Fruit fly (Drosophila melanogaster) whole organism, embryonic: ENCODE measurements around the gene mRpL12.
A peak's percentile ranks its signal among the peaks of the same experiment; 100 is the strongest.

Experiments
- Aef1 ChIP-seq: fragments of 200-800 bp; sonication (Bioruptor generic); IDR thresholded peaks from 3 replicates; pipeline ENCODE4 v1.3.6; 2022; ENCODE audit warnings: missing biosample characterization, missing genetic modification characterization
- BtbVII ChIP-seq: fragments of 200-800 bp; sonication (Bioruptor generic); optimal IDR thresholded peaks from 3 replicates; lab custom pipeline; 2017; ENCODE audit warnings: missing biosample characterization, mild to moderate bottlenecking, missing genetic modification characterization
- CG10209 ChIP-seq: fragments of 200-800 bp; sonication (Bioruptor generic); optimal IDR thresholded peaks from 3 replicates; lab custom pipeline; 2017; ENCODE audit warnings: missing biosample characterization, mild to moderate bottlenecking, missing genetic modification characterization, missing genetic modification reagents
- CG10267 ChIP-seq: fragments of 200-800 bp; sonication (Bioruptor generic); optimal IDR thresholded peaks from 2 replicates; lab custom pipeline; 2018; ENCODE audit warnings: missing biosample characterization, mild to moderate bottlenecking, missing genetic modification characterization, moderate library complexity
- CG10321 ChIP-seq: fragments of 200-800 bp; sonication (Bioruptor generic); IDR thresholded peaks from 2 replicates; pipeline ENCODE4 v1.3.6; 2022; ENCODE audit warnings: missing biosample characterization, missing genetic modification characterization
- CG12104 ChIP-seq: fragments of 200-800 bp; sonication (Bioruptor generic); optimal IDR thresholded peaks from 3 replicates; lab custom pipeline; 2016; ENCODE audit warnings: missing biosample characterization, missing genetic modification characterization
- CG14965 ChIP-seq: fragments of 200-800 bp; sonication (Bioruptor generic); optimal IDR thresholded peaks from 2 replicates; lab custom pipeline; 2016; ENCODE audit warnings: missing biosample characterization, missing genetic modification characterization, borderline replicate concordance
- CG15269 ChIP-seq: fragments of 200-800 bp; sonication (Bioruptor generic); optimal IDR thresholded peaks from 2 replicates; lab custom pipeline; 2018; ENCODE audit warnings: missing biosample characterization, mild to moderate bottlenecking, missing genetic modification characterization, moderate library complexity
- CG17359 ChIP-seq: fragments of 200-800 bp; sonication (Bioruptor generic); optimal IDR thresholded peaks from 3 replicates; lab custom pipeline; 2018; ENCODE audit warnings: missing biosample characterization, mild to moderate bottlenecking, missing genetic modification characterization, moderate library complexity
- CG17385 ChIP-seq: fragments of 200-800 bp; sonication (Bioruptor generic); optimal IDR thresholded peaks from 3 replicates; lab custom pipeline; 2018; ENCODE audit warnings: missing biosample characterization, mild to moderate bottlenecking, missing genetic modification characterization
- CG17568 ChIP-seq: fragments of 200-800 bp; sonication (Bioruptor generic); optimal IDR thresholded peaks from 2 replicates; lab custom pipeline; 2018; ENCODE audit warnings: missing biosample characterization, mild to moderate bottlenecking, missing genetic modification characterization, moderate library complexity
- CG18599 ChIP-seq: fragments of 200-800 bp; sonication (Bioruptor generic); optimal IDR thresholded peaks from 3 replicates; lab custom pipeline; 2017; ENCODE audit warnings: missing biosample characterization, missing genetic modification characterization, mild to moderate bottlenecking, moderate library complexity, missing genetic modification reagents
- CG2116 ChIP-seq: fragments of 200-800 bp; sonication (Bioruptor generic); optimal IDR thresholded peaks from 3 replicates; lab custom pipeline; 2018; ENCODE audit warnings: missing biosample characterization, mild to moderate bottlenecking, missing genetic modification characterization
- CG6791 ChIP-seq: fragments of 200-800 bp; sonication (Bioruptor generic); IDR thresholded peaks from 3 replicates; pipeline ENCODE4 v1.3.6; 2022; ENCODE audit warnings: missing biosample characterization, missing genetic modification characterization; ENCODE audit not compliant: partially characterized antibody
- CG7271 ChIP-seq: fragments of 200-800 bp; sonication (Bioruptor generic); optimal IDR thresholded peaks from 2 replicates; lab custom pipeline; 2018; ENCODE audit warnings: missing biosample characterization, mild to moderate bottlenecking, missing genetic modification characterization, moderate library complexity
- CG8089 ChIP-seq: fragments of 200-800 bp; sonication (Bioruptor generic); optimal IDR thresholded peaks from 3 replicates; lab custom pipeline; 2016; ENCODE audit warnings: missing biosample characterization, missing genetic modification characterization
- CG9817 ChIP-seq: fragments of 200-800 bp; sonication (Bioruptor generic); optimal IDR thresholded peaks from 2 replicates; lab custom pipeline; 2018; ENCODE audit warnings: missing biosample characterization, mild to moderate bottlenecking, missing genetic modification characterization, moderate library complexity
- E2f2 ChIP-seq: fragments of 200-800 bp; sonication (Bioruptor generic); IDR thresholded peaks from 2 replicates; pipeline ENCODE4 v1.3.6; 2022; ENCODE audit warnings: missing biosample characterization, missing genetic modification characterization
- Elba2 ChIP-seq: fragments of 200-800 bp; sonication (Bioruptor generic); optimal IDR thresholded peaks from 3 replicates; lab custom pipeline; 2016; ENCODE audit warnings: missing biosample characterization, missing genetic modification characterization
- Ets97D ChIP-seq: fragments of 200-800 bp; sonication (Bioruptor generic); optimal IDR thresholded peaks from 3 replicates; lab custom pipeline; 2016; ENCODE audit warnings: missing biosample characterization, missing genetic modification characterization
- GATAe ChIP-seq: fragments of 200-800 bp; sonication (Bioruptor generic); conservative IDR thresholded peaks from 2 replicates; pipeline ENCODE4 v1.3.6; 2022; ENCODE audit warnings: missing biosample characterization, missing genetic modification characterization
- Hey ChIP-seq: fragments of 200-800 bp; sonication (Bioruptor generic); optimal IDR thresholded peaks from 3 replicates; lab custom pipeline; 2018; ENCODE audit warnings: missing biosample characterization, mild to moderate bottlenecking, missing genetic modification characterization
- Hsf ChIP-seq: fragments of 200-800 bp; sonication (Bioruptor generic); optimal IDR thresholded peaks from 3 replicates; lab custom pipeline; 2016; ENCODE audit warnings: missing biosample characterization, missing genetic modification characterization
- Opbp ChIP-seq: fragments of 200-800 bp; sonication (Bioruptor generic); IDR thresholded peaks from 3 replicates; pipeline ENCODE4 v1.3.6; 2022; ENCODE audit warnings: missing biosample characterization, missing genetic modification characterization; ENCODE audit not compliant: partially characterized antibody
- PHDP ChIP-seq: fragments of 200-800 bp; sonication (Bioruptor generic); optimal IDR thresholded peaks from 3 replicates; lab custom pipeline; 2018; ENCODE audit warnings: missing biosample characterization, mild to moderate bottlenecking, missing genetic modification characterization, moderate library complexity
- Vsx1 ChIP-seq: fragments of 200-800 bp; sonication (Bioruptor generic); optimal IDR thresholded peaks from 2 replicates; lab custom pipeline; 2017; ENCODE audit warnings: missing biosample characterization, mild to moderate bottlenecking, missing genetic modification characterization, missing genetic modification reagents
- ase ChIP-seq: fragments of 200-800 bp; sonication (Bioruptor generic); IDR thresholded peaks from 3 replicates; pipeline ENCODE4 v1.3.6; 2022; ENCODE audit warnings: missing biosample characterization, missing genetic modification characterization
- exex ChIP-seq: fragments of 200-800 bp; sonication (Bioruptor generic); optimal IDR thresholded peaks from 4 replicates; lab custom pipeline; 2018; ENCODE audit warnings: missing biosample characterization, mild to moderate bottlenecking, missing genetic modification characterization, moderate library complexity
- gem ChIP-seq: fragments of 200-800 bp; sonication (Bioruptor generic); optimal IDR thresholded peaks from 2 replicates; lab custom pipeline; 2019; ENCODE audit warnings: missing biosample characterization, mild to moderate bottlenecking, missing genetic modification characterization, moderate library complexity
- gro ChIP-seq: fragments of 200-800 bp; sonication (Bioruptor generic); optimal IDR thresholded peaks from 2 replicates; lab custom pipeline; 2016; ENCODE audit warnings: missing biosample characterization, missing genetic modification characterization
- kni ChIP-seq: fragments of 200-800 bp; sonication (Bioruptor generic); optimal IDR thresholded peaks from 3 replicates; lab custom pipeline; 2017; ENCODE audit warnings: mild to moderate bottlenecking, missing biosample characterization, missing genetic modification reagents, missing genetic modification characterization
- lab ChIP-seq: fragments of 200-800 bp; sonication (Bioruptor generic); optimal IDR thresholded peaks from 3 replicates; lab custom pipeline; 2017; ENCODE audit warnings: missing biosample characterization, missing genetic modification characterization, mild to moderate bottlenecking, moderate library complexity, missing genetic modification reagents
- mirr ChIP-seq: fragments of 200-800 bp; sonication (Bioruptor generic); optimal IDR thresholded peaks from 3 replicates; lab custom pipeline; 2018; ENCODE audit warnings: missing biosample characterization, mild to moderate bottlenecking, missing genetic modification characterization
- nau ChIP-seq: fragments of 200-800 bp; sonication (Bioruptor generic); optimal IDR thresholded peaks from 3 replicates; lab custom pipeline; 2017; ENCODE audit warnings: missing biosample characterization, mild to moderate bottlenecking, missing genetic modification characterization, missing genetic modification reagents
- nerfin-2 ChIP-seq: fragments of 200-800 bp; sonication (Bioruptor generic); IDR thresholded peaks from 2 replicates; pipeline ENCODE4 v1.3.6; 2022; ENCODE audit warnings: missing biosample characterization, missing genetic modification characterization; ENCODE audit not compliant: partially characterized antibody
- otp ChIP-seq: fragments of 200-800 bp; sonication (Bioruptor generic); IDR thresholded peaks from 3 replicates; pipeline ENCODE4, ENCODE4 v1.3.6; 2022; ENCODE audit warnings: missing biosample characterization, missing genetic modification characterization
- pho ChIP-seq: fragments of 200-800 bp; sonication (Bioruptor generic); optimal IDR thresholded peaks from 2 replicates; lab custom pipeline; 2016; ENCODE audit warnings: missing biosample characterization, missing genetic modification characterization
- pzg ChIP-seq: fragments of 200-800 bp; sonication (Bioruptor generic); optimal IDR thresholded peaks from 3 replicates; lab custom pipeline; 2018; ENCODE audit warnings: missing biosample characterization, mild to moderate bottlenecking, missing genetic modification characterization, moderate library complexity
- stc ChIP-seq: fragments of 200-800 bp; sonication (Bioruptor generic); IDR thresholded peaks from 2 replicates; pipeline ENCODE4 v1.3.6; 2022; ENCODE audit warnings: missing biosample characterization, missing genetic modification characterization
- stwl ChIP-seq: fragments of 200-800 bp; sonication (Bioruptor generic); optimal IDR thresholded peaks from 3 replicates; lab custom pipeline; 2018; ENCODE audit warnings: missing biosample characterization, mild to moderate bottlenecking, missing genetic modification characterization, moderate library complexity
- sug ChIP-seq: fragments of 200-800 bp; optimal IDR thresholded peaks from 2 replicates; lab custom pipeline; 2019; ENCODE audit warnings: missing biosample characterization, mild to moderate bottlenecking, missing genetic modification characterization, moderate library complexity

The mRpL12 gene

DNA sequence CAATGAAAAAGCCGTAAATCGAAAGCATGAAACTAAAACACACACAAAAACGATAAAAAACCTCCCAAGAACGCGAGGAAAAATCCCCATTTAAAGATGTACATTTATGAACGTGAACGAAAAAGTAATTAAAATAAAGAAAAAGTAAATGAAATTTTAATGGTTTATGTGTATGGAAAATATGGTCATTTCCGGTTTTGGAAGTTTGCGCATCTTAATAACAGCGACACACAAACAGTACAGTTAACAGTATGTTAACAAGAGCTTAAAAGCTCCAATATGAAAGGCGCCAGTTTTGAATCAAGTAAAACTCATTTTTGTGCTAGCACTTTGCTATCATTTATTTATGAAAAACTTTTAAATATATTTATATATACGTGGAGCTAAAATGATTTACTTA, 24.7 kb upstream of the mRpL12 start (continued):
- TF ChIP-seq CG17385 (GFP tag; lab: Kevin White, UChicago): peak; percentile 29
- TF ChIP-seq CG17568: peak; percentile 54
- TF ChIP-seq stc (GFP tag; lab: Robert Waterston, UW): peak; percentile 20; the same call in 1 of the 2 replicates
- TF ChIP-seq E2f2: peak; percentile 77
- TF ChIP-seq BtbVII: peak; percentile 36
- peak; percentile 13 for TF ChIP-seq CG15269 (tag; lab: Kevin White, UChicago)
- TF ChIP-seq Vsx1: no peak
- no peak for TF ChIP-seq gem (tag; lab: Kevin White, UChicago)
- TF ChIP-seq PHDP: peak; percentile 38
- TF ChIP-seq nau: peak; percentile 5
- TF ChIP-seq CG2116 (GFP tag; lab: Kevin White, UChicago): peak; percentile 6

DNA sequence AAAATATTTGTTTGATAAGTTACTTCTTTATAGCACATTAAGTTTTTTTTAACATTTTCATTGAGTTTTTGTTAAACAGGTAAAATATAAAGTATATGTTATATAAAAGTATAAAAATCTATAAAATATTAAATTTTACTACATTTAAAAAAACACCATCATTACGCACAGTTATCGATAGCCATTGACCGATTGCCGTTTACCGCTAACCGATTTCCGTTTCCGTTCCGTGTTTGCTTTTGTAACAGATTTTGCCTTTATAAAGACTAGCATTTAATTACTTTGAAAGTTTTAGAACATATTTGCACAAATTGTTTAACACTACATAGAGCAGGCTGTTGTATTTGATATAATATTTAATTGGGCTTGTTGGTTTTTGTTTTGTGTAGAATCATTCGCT, 16.9 kb upstream of the mRpL12 start:
- TF ChIP-seq CG9817 (tag; lab: Kevin White, UChicago) (no peak), Hsf (GFP tag; lab: Kevin White, UChicago) (no peak), stwl (tag; lab: Kevin White, UChicago) (peak; percentile 58), CG12104 (GFP tag; lab: Kevin White, UChicago) (no peak), kni (no peak), otp (GFP tag; lab: Robert Waterston, UW) (no peak), pho (GFP tag; lab: Kevin White, UChicago) (no peak), CG14965 (GFP tag; lab: Kevin White, UChicago) (no peak), CG17359 (tag; lab: Kevin White, UChicago) (no peak), GATAe (GFP tag; lab: Robert Waterston, UW) (no peak), CG7271 (tag; lab: Kevin White, UChicago) (peak; percentile 77), CG10267 (tag; lab: Kevin White, UChicago) (no peak), CG8089 (GFP tag; lab: Kevin White, UChicago) (no peak), Opbp (GFP tag; lab: Robert Waterston, UW) (no peak), CG18599 (no peak), pzg (GFP tag; lab: Kevin White, UChicago) (no peak), CG10209 (GFP tag; lab: Kevin White, UChicago) (no peak), sug (tag; lab: Kevin White, UChicago) (no peak), Aef1 (no peak), Elba2 (GFP tag; lab: Kevin White, UChicago) (no peak), Ets97D (GFP tag; lab: Kevin White, UChicago) (peak; percentile 13), gro (GFP tag; lab: Kevin White, UChicago) (no peak)

DNA sequence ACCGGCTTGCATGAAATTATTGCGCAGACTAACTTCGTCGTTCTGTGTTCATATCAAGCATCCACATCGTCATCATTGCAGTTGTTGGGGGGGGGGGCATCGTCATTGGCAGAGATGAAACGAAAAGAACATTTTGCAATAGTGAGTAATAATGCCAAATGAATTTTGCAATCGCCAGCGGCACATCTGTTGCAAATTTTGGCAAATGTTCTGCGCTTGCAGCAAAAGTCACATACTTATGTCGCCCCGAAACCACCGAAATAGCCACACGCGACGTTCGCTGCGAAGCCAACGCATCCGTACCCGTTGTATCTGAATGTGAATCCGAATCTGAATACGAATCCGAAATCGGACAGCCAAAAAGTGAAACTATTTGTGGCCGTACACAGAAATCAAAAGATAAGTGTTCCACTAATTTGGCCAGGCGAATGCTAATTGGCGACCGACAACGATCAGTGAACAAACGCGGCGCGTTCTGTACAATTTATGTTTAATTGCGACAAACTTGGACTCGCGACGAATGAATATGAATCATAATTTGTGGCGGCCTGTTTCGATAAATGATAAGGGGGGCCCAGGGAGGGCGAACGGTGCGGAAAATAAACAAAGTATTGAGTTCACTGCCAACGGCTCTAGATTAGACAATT, 8.6 kb upstream of the mRpL12 start:
- TF ChIP-seq exex (tag; lab: Kevin White, UChicago) (peak; percentile 58), CG10321 (no peak), sug (tag; lab: Kevin White, UChicago) (peak; percentile 48), GATAe (GFP tag; lab: Robert Waterston, UW) (peak; percentile 24; the same call in 1 of the 2 replicates), mirr (peak; percentile 80), CG6791 (GFP tag; lab: Robert Waterston, UW) (no peak), nerfin-2 (GFP tag; lab: Robert Waterston, UW) (no peak), ase (GFP tag; lab: Robert Waterston, UW) (no peak), lab (GFP tag; lab: Kevin White, UChicago) (peak; percentile 34), Hey (tag; lab: Kevin White, UChicago) (peak; percentile 75)
